Fruit fly (Drosophila melanogaster) whole organism, embryonic: ENCODE results near the gene DAAM.
A peak's percentile ranks its signal among the peaks of the same experiment; 100 is the strongest.

ENCODE experiments used
- B-H1 ChIP-seq: fragments of 200-800 bp; sonication (Bioruptor generic); IDR thresholded peaks from 3 replicates; pipeline ENCODE4 v1.3.6; 2022; ENCODE audit warnings: missing biosample characterization, missing genetic modification characterization
- CG12769 ChIP-seq: fragments of 200-800 bp; sonication (Bioruptor generic); optimal IDR thresholded peaks from 2 replicates; lab custom pipeline; 2019; ENCODE audit warnings: missing biosample characterization, mild to moderate bottlenecking, missing genetic modification characterization, moderate library complexity
- CG13296 ChIP-seq: fragments of 200-800 bp; sonication (Bioruptor generic); optimal IDR thresholded peaks from 3 replicates; lab custom pipeline; 2018; ENCODE audit warnings: missing biosample characterization, mild to moderate bottlenecking, missing genetic modification characterization
- CG15269 ChIP-seq: fragments of 200-800 bp; sonication (Bioruptor generic); optimal IDR thresholded peaks from 2 replicates; lab custom pipeline; 2018; ENCODE audit warnings: missing biosample characterization, mild to moderate bottlenecking, missing genetic modification characterization, moderate library complexity
- CG1529 ChIP-seq: fragments of 200-800 bp; sonication (Bioruptor generic); optimal IDR thresholded peaks from 3 replicates; lab custom pipeline; 2018; ENCODE audit warnings: missing biosample characterization, missing genetic modification characterization
- CG1603 ChIP-seq: fragments of 200-800 bp; sonication (Bioruptor generic); optimal IDR thresholded peaks from 2 replicates; lab custom pipeline; 2019; ENCODE audit warnings: missing biosample characterization, mild to moderate bottlenecking, missing genetic modification characterization, moderate library complexity
- CG17328 ChIP-seq: fragments of 200-800 bp; sonication (Bioruptor generic); IDR thresholded peaks from 2 replicates; pipeline ENCODE4 v1.3.6; 2022; ENCODE audit warnings: missing biosample characterization, missing genetic modification characterization
- CG1832 ChIP-seq: fragments of 200-800 bp; sonication (Bioruptor generic); optimal IDR thresholded peaks from 2 replicates; lab custom pipeline; 2017; ENCODE audit warnings: missing biosample characterization, mild to moderate bottlenecking, missing genetic modification characterization, inconsistent platforms
- CG18619 ChIP-seq: fragments of 200-800 bp; sonication (Bioruptor generic); optimal IDR thresholded peaks from 3 replicates; lab custom pipeline; 2017; ENCODE audit warnings: missing biosample characterization, mild to moderate bottlenecking, missing genetic modification characterization
- CG2120 ChIP-seq: fragments of 200-800 bp; sonication (Bioruptor generic); optimal IDR thresholded peaks from 3 replicates; lab custom pipeline; 2016; ENCODE audit warnings: missing biosample characterization, missing genetic modification characterization
- CG34376 ChIP-seq: fragments of 200-800 bp; sonication (Bioruptor generic); optimal IDR thresholded peaks from 2 replicates; lab custom pipeline; 2018; ENCODE audit warnings: missing biosample characterization, mild to moderate bottlenecking, missing genetic modification characterization
- CG42726 ChIP-seq: fragments of 200-800 bp; sonication (Bioruptor generic); IDR thresholded peaks from 2 replicates; pipeline ENCODE4 v1.3.6; 2022; ENCODE audit warnings: missing biosample characterization, missing genetic modification characterization; ENCODE audit not compliant: partially characterized antibody
- CG4854 ChIP-seq: fragments of 200-800 bp; sonication (Bioruptor generic); optimal IDR thresholded peaks from 2 replicates; lab custom pipeline; 2016; ENCODE audit warnings: missing biosample characterization, missing genetic modification characterization, inconsistent platforms
- CG5180 ChIP-seq: fragments of 200-800 bp; sonication (Bioruptor generic); optimal IDR thresholded peaks from 3 replicates; lab custom pipeline; 2017; ENCODE audit warnings: missing biosample characterization, missing genetic modification characterization, mild to moderate bottlenecking, moderate library complexity, missing genetic modification reagents
- CG6689 ChIP-seq: fragments of 200-800 bp; sonication (Bioruptor generic); IDR thresholded peaks from 2 replicates; pipeline ENCODE4 v1.3.6; 2022; ENCODE audit warnings: missing biosample characterization, missing genetic modification characterization
- CG6813 ChIP-seq: fragments of 200-800 bp; sonication (Bioruptor generic); optimal IDR thresholded peaks from 2 replicates; lab custom pipeline; 2017; ENCODE audit warnings: missing biosample characterization, missing genetic modification characterization, mild to moderate bottlenecking, moderate library complexity, missing genetic modification reagents
- CG7271 ChIP-seq: fragments of 200-800 bp; sonication (Bioruptor generic); optimal IDR thresholded peaks from 2 replicates; lab custom pipeline; 2018; ENCODE audit warnings: missing biosample characterization, mild to moderate bottlenecking, missing genetic modification characterization, moderate library complexity
- CG7556 ChIP-seq: fragments of 200-800 bp; sonication (Bioruptor generic); optimal IDR thresholded peaks from 2 replicates; lab custom pipeline; 2017; ENCODE audit warnings: missing biosample characterization, mild to moderate bottlenecking, missing genetic modification characterization
- CTCF ChIP-seq: fragments of 200-800 bp; sonication (Bioruptor generic); optimal IDR thresholded peaks from 2 replicates; lab custom pipeline; 2017; ENCODE audit warnings: missing biosample characterization, mild to moderate bottlenecking, missing genetic modification characterization, moderate library complexity
- CkIIα-i1 ChIP-seq: fragments of 200-800 bp; sonication (Bioruptor generic); IDR thresholded peaks from 2 replicates; pipeline ENCODE4 v1.3.6; 2022; ENCODE audit warnings: missing biosample characterization, missing genetic modification characterization
- CoRest ChIP-seq: fragments of 200-800 bp; sonication (Bioruptor generic); optimal IDR thresholded peaks from 3 replicates; lab custom pipeline; 2018; ENCODE audit warnings: missing biosample characterization, mild to moderate bottlenecking, missing genetic modification characterization, moderate library complexity
- Drgx ChIP-seq: fragments of 200-800 bp; sonication (Bioruptor generic); IDR thresholded peaks from 2 replicates; pipeline ENCODE4 v1.3.6; 2022; ENCODE audit warnings: missing biosample characterization, missing genetic modification characterization
- ERR ChIP-seq: fragments of 200-800 bp; sonication (Bioruptor generic); optimal IDR thresholded peaks from 2 replicates; lab custom pipeline; 2016; ENCODE audit warnings: missing biosample characterization, missing genetic modification characterization
- Ets65A ChIP-seq: fragments of 200-800 bp; sonication (Bioruptor generic); peaks from one replicate; lab custom pipeline; 2016; ENCODE audit warnings: missing biosample characterization, missing genetic modification characterization
- Fer3 ChIP-seq: fragments of 200-800 bp; sonication (Bioruptor generic); optimal IDR thresholded peaks from 2 replicates; lab custom pipeline; 2018; ENCODE audit warnings: missing biosample characterization, mild to moderate bottlenecking, missing genetic modification characterization, moderate library complexity
- HLH4C ChIP-seq: fragments of 200-800 bp; sonication (Bioruptor generic); IDR thresholded peaks from 3 replicates; pipeline ENCODE4 v1.3.6; 2022; ENCODE audit warnings: missing biosample characterization, missing genetic modification characterization; ENCODE audit not compliant: partially characterized antibody
- HmgZ ChIP-seq: fragments of 200-800 bp; sonication (Bioruptor generic); optimal IDR thresholded peaks from 2 replicates; lab custom pipeline; 2018; ENCODE audit warnings: missing biosample characterization, mild to moderate bottlenecking, missing genetic modification characterization
- Lim3 ChIP-seq: fragments of 200-800 bp; sonication (Bioruptor generic); IDR thresholded peaks from 2 replicates; pipeline ENCODE4 v1.3.6; 2022; ENCODE audit warnings: missing biosample characterization, missing genetic modification characterization
- Mes4 ChIP-seq: fragments of 200-800 bp; sonication (Bioruptor generic); optimal IDR thresholded peaks from 2 replicates; lab custom pipeline; 2016; ENCODE audit warnings: missing biosample characterization, missing genetic modification characterization
- Neu2 ChIP-seq: fragments of 200-800 bp; sonication (Bioruptor generic); optimal IDR thresholded peaks from 3 replicates; lab custom pipeline; 2016; ENCODE audit warnings: missing biosample characterization, missing genetic modification characterization, borderline replicate concordance
- Optix ChIP-seq: fragments of 200-800 bp; sonication (Bioruptor generic); IDR thresholded peaks from 3 replicates; pipeline ENCODE4 v1.3.6; 2022; ENCODE audit warnings: missing biosample characterization, missing genetic modification characterization
- PHDP ChIP-seq: fragments of 200-800 bp; sonication (Bioruptor generic); optimal IDR thresholded peaks from 3 replicates; lab custom pipeline; 2018; ENCODE audit warnings: missing biosample characterization, mild to moderate bottlenecking, missing genetic modification characterization, moderate library complexity
- ara ChIP-seq: fragments of 200-800 bp; sonication (Bioruptor generic); IDR thresholded peaks from 2 replicates; pipeline ENCODE4 v1.3.6; 2022; ENCODE audit warnings: missing biosample characterization, missing genetic modification characterization
- ase ChIP-seq: fragments of 200-800 bp; sonication (Bioruptor generic); IDR thresholded peaks from 3 replicates; pipeline ENCODE4 v1.3.6; 2022; ENCODE audit warnings: missing biosample characterization, missing genetic modification characterization
- cas ChIP-seq: fragments of 200-800 bp; sonication (Bioruptor generic); IDR thresholded peaks from 2 replicates; pipeline ENCODE4 v1.3.6; 2022; ENCODE audit warnings: missing biosample characterization, missing genetic modification characterization
- dm ChIP-seq: fragments of 200-800 bp; sonication (Bioruptor generic); optimal IDR thresholded peaks from 3 replicates; lab custom pipeline; 2016; ENCODE audit warnings: missing biosample characterization, missing genetic modification characterization
- gfzf ChIP-seq: fragments of 200-800 bp; sonication (Bioruptor generic); optimal IDR thresholded peaks from 2 replicates; lab custom pipeline; 2016; ENCODE audit warnings: missing biosample characterization, mild to moderate bottlenecking, missing genetic modification characterization, moderate library complexity
- gsb ChIP-seq: fragments of 200-800 bp; sonication (Bioruptor generic); IDR thresholded peaks from 2 replicates; pipeline ENCODE4 v1.3.6; 2022; ENCODE audit warnings: missing biosample characterization, missing genetic modification characterization
- inv ChIP-seq: fragments of 200-800 bp; sonication (Bioruptor generic); IDR thresholded peaks from 2 replicates; pipeline ENCODE4 v1.3.6; 2022; ENCODE audit warnings: missing biosample characterization, missing genetic modification characterization; ENCODE audit not compliant: partially characterized antibody
- klu ChIP-seq: fragments of 200-800 bp; sonication (Bioruptor generic); IDR thresholded peaks from 2 replicates; pipeline ENCODE4 v1.3.6; 2022; ENCODE audit warnings: missing biosample characterization, missing genetic modification characterization
- lola ChIP-seq, 3 experiments: fragments of >200 bp in 2 of 3; fragments of 200-800 bp in 1 of 3; sonication (Bioruptor generic) in 1 of 3; optimal IDR thresholded peaks; 2 replicates each; lab custom pipeline; 2017 to 2019; ENCODE audit warnings: missing biosample characterization in 3 of 3, missing genetic modification characterization in 3 of 3, mild to moderate bottlenecking in 1 of 3, moderate library complexity in 1 of 3
- lov ChIP-seq, 2 experiments: fragments of 200-800 bp in 1 of 2; fragments of >200 bp in 1 of 2; sonication (Bioruptor generic) in 1 of 2; IDR thresholded peaks in 1 of 2; optimal IDR thresholded peaks in 1 of 2; 2 replicates in 1 of 2; 3 replicates in 1 of 2; pipeline versions ENCODE4 v1.3.6 to Lab custom; 2017 to 2022; ENCODE audit warnings: missing biosample characterization in 1 of 2, missing genetic modification characterization in 1 of 2
- pan ChIP-seq, 4 experiments: fragments of >200 bp in 3 of 4; fragments of 200-800 bp in 1 of 4; sonication (Bioruptor generic) in 1 of 4; optimal IDR thresholded peaks in 3 of 4; IDR thresholded peaks in 1 of 4; 2 replicates each; pipeline versions ENCODE4 v1.3.6 to Lab custom; 2017 to 2022; ENCODE audit warnings: missing biosample characterization in 2 of 4, missing genetic modification characterization in 2 of 4, mixed read lengths in 1 of 4
- pros ChIP-seq: fragments of 200-800 bp; sonication (Bioruptor generic); optimal IDR thresholded peaks from 3 replicates; lab custom pipeline; 2019; ENCODE audit warnings: missing biosample characterization, mild to moderate bottlenecking, missing genetic modification characterization, moderate library complexity
- sr ChIP-seq: fragments of 200-800 bp; sonication (Bioruptor generic); IDR thresholded peaks from 3 replicates; pipeline ENCODE4 v1.3.6; 2022; ENCODE audit warnings: missing biosample characterization, missing genetic modification characterization
- tap ChIP-seq: fragments of 200-800 bp; optimal IDR thresholded peaks from 3 replicates; lab custom pipeline; 2019; ENCODE audit warnings: missing biosample characterization, mild to moderate bottlenecking, missing genetic modification characterization, moderate library complexity
- tup ChIP-seq: fragments of 200-800 bp; sonication (Bioruptor generic); optimal IDR thresholded peaks from 2 replicates; lab custom pipeline; 2016; ENCODE audit warnings: missing biosample characterization, mild to moderate bottlenecking, missing genetic modification characterization, moderate library complexity
- unc-4 ChIP-seq: fragments of 200-800 bp; sonication (Bioruptor generic); IDR thresholded peaks from 2 replicates; pipeline ENCODE4 v1.3.6; 2022; ENCODE audit warnings: missing biosample characterization, missing genetic modification characterization; ENCODE audit not compliant: partially characterized antibody
- zen ChIP-seq: fragments of 200-800 bp; sonication (Bioruptor generic); optimal IDR thresholded peaks from 3 replicates; lab custom pipeline; 2018; ENCODE audit warnings: missing biosample characterization, mild to moderate bottlenecking, missing genetic modification characterization, moderate library complexity
- zfh1 ChIP-seq: fragments of 200-800 bp; sonication (Bioruptor generic); IDR thresholded peaks from 3 replicates; pipeline ENCODE4 v1.3.6; 2022; ENCODE audit warnings: missing biosample characterization, missing genetic modification characterization

DAAM gene

DNA sequence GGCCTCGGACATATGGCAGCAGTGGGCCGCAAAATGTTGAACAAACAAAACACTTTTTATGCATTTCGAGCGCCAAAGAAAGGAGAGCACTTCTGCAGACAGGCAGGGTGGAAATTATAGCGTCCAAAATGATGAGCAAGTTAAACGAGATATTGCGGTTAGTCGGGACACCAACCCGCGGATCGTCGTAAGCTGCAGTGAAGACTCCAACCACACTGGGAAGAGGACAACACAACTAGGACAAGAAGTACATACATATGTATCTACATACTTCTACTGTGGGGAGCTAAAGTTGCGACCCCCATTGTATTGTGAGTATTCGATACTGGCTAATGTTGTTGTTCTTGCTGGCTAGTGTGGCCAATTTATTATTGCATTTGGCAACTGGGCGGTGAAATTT, 36.0 kb downstream of the DAAM start:
- TF ChIP-seq inv (GFP tag; lab: Robert Waterston, UW): no peak
- no peak for TF ChIP-seq Lim3 (GFP tag; lab: Robert Waterston, UW)
- TF ChIP-seq PHDP (tag; lab: Kevin White, UChicago): no peak
- no peak for TF ChIP-seq HLH4C (GFP tag; lab: Robert Waterston, UW)
- no peak for TF ChIP-seq CG5180 (GFP tag; lab: Kevin White, UChicago)
- TF ChIP-seq tup (GFP tag; lab: Kevin White, UChicago): no peak
- TF ChIP-seq CG17328 (GFP tag; lab: Robert Waterston, UW): no peak
- peak; percentile 39 for TF ChIP-seq CG12769 (tag; lab: Kevin White, UChicago)
- no peak for TF ChIP-seq gsb (GFP tag; lab: Robert Waterston, UW)
- no peak for TF ChIP-seq CG7271 (tag; lab: Kevin White, UChicago)
- TF ChIP-seq CG42726 (GFP tag; lab: Robert Waterston, UW): no peak
- TF ChIP-seq CG13296 (GFP tag; lab: Kevin White, UChicago): no peak
- no peak for TF ChIP-seq ara (GFP tag; lab: Robert Waterston, UW)
- TF ChIP-seq CG4854: no peak
- no peak for TF ChIP-seq CkIIα-i1 (GFP tag; lab: Robert Waterston, UW)
- TF ChIP-seq pros (GFP tag; lab: Kevin White, UChicago): no peak
- no peak for TF ChIP-seq CG18619 (GFP tag; lab: Kevin White, UChicago)
- TF ChIP-seq gfzf (GFP tag; lab: Kevin White, UChicago): peak; percentile 30
- no peak for TF ChIP-seq pan (optimal IDR thresholded peaks at IDR 0.05; lab: Kevin White, UChicago)
- TF ChIP-seq pan (GFP tag; optimal IDR thresholded peaks at IDR 0.05 in 1 of 2, IDR thresholded peaks at IDR 0.05 in 1 of 2): peak in 1 of 2 experiments; percentile 41
- no peak for TF ChIP-seq CG1529 (GFP tag; lab: Kevin White, UChicago)
- no peak for TF ChIP-seq CG15269 (tag; lab: Kevin White, UChicago)
- TF ChIP-seq Ets65A (GFP tag; lab: Kevin White, UChicago): no peak
- peak; percentile 64 for TF ChIP-seq CTCF (GFP tag; lab: Kevin White, UChicago)
- TF ChIP-seq CG2120 (GFP tag; lab: Kevin White, UChicago): peak; percentile 11
- no peak for TF ChIP-seq unc-4 (GFP tag; lab: Robert Waterston, UW)
- TF ChIP-seq ERR (GFP tag; lab: Kevin White, UChicago): no peak
- TF ChIP-seq ase (GFP tag; lab: Robert Waterston, UW): no peak
- TF ChIP-seq lov (optimal IDR thresholded peaks at IDR 0.05; lab: Kevin White, UChicago): no peak
- TF ChIP-seq lov (GFP tag; IDR thresholded peaks at IDR 0.05; lab: Robert Waterston, UW): no peak
- no peak for TF ChIP-seq klu (GFP tag; lab: Robert Waterston, UW)
- no peak for TF ChIP-seq CG7556 (GFP tag; lab: Kevin White, UChicago)
- TF ChIP-seq CoRest: peak; percentile 4
- TF ChIP-seq tap (tag; lab: Kevin White, UChicago): no peak
- TF ChIP-seq HmgZ: no peak
- TF ChIP-seq CG6689: no peak
- TF ChIP-seq dm (GFP tag; lab: Kevin White, UChicago): no peak
- TF ChIP-seq zen: no peak
- TF ChIP-seq Mes4 (GFP tag; lab: Kevin White, UChicago): no peak
- no peak for TF ChIP-seq B-H1 (GFP tag; lab: Robert Waterston, UW)
- TF ChIP-seq cas (GFP tag; lab: Robert Waterston, UW): no peak
- TF ChIP-seq CG1603 (tag; lab: Kevin White, UChicago): peak; percentile 39
- no peak for TF ChIP-seq Optix
- TF ChIP-seq Fer3 (tag; lab: Kevin White, UChicago): no peak
- no peak for TF ChIP-seq zfh1 (GFP tag; lab: Robert Waterston, UW)
- TF ChIP-seq CG34376 (GFP tag; lab: Kevin White, UChicago): no peak
- 0 out of 2 replicates have a peak, but pooled peaks have one; percentile 11 for TF ChIP-seq Drgx
- no peak for TF ChIP-seq sr (GFP tag; lab: Robert Waterston, UW)
- no peak for TF ChIP-seq lola (GFP tag; optimal IDR thresholded peaks at IDR 0.05; lab: Kevin White, UChicago)
- TF ChIP-seq CG1832: no peak
- TF ChIP-seq CG6813: no peak
- TF ChIP-seq Neu2: no peak
